Fruit fly (Drosophila melanogaster): ENCODE data around the gene CG17568.

Gene CG17568

dm6 chr2L:19201841-19202240 is 20.3 kb upstream of the CG17568 start (continued):
- TF ChIP-seq YL-1 (GFP tag; optimal IDR thresholded peaks at IDR 0.05) = no peak
- TF ChIP-seq CG18476 (GFP tag; optimal IDR thresholded peaks at IDR 0.05) = no peak
- TF ChIP-seq Sox102F (GFP tag; optimal IDR thresholded peaks at IDR 0.05) = peak; percentile 4
- TF ChIP-seq CG34422 (GFP tag; IDR thresholded peaks at IDR 0.05) = 0 out of 3 replicates have a peak, but pooled peaks have one; percentile 13
- TF ChIP-seq Pdp1 (GFP tag; optimal IDR thresholded peaks at IDR 0.05) = no peak
- TF ChIP-seq Optix (GFP tag; IDR thresholded peaks at IDR 0.05) = no peak
- no peak for TF ChIP-seq nerfin-2 (GFP tag; IDR thresholded peaks at IDR 0.05; ENCODE audit: partially characterized antibody)
- no peak for TF ChIP-seq HmgZ (tag; optimal IDR thresholded peaks at IDR 0.05)
- TF ChIP-seq Sin3A (optimal IDR thresholded peaks at IDR 0.05) = no peak
- TF ChIP-seq CG12104 (GFP tag; optimal IDR thresholded peaks at IDR 0.05) = no peak
- no peak for TF ChIP-seq dpn (GFP tag; optimal IDR thresholded peaks at IDR 0.05)
- TF ChIP-seq CG31365 (tag; optimal IDR thresholded peaks at IDR 0.05) = no peak
- no peak for TF ChIP-seq CG6689 (GFP tag; IDR thresholded peaks at IDR 0.05)
- no peak for TF ChIP-seq Hr39 (optimal IDR thresholded peaks at IDR 0.05)
- TF ChIP-seq CG3281 (GFP tag; optimal IDR thresholded peaks at IDR 0.05) = no peak
- TF ChIP-seq CG42726 (GFP tag; IDR thresholded peaks at IDR 0.05; ENCODE audit: partially characterized antibody) = no peak
- no peak for TF ChIP-seq Ada2b (GFP tag; IDR thresholded peaks at IDR 0.05)
- TF ChIP-seq CG34376 (GFP tag; optimal IDR thresholded peaks at IDR 0.05) = no peak
- peak; percentile 9 for TF ChIP-seq CG11504 (tag; optimal IDR thresholded peaks at IDR 0.05)
- TF ChIP-seq zen (tag; optimal IDR thresholded peaks at IDR 0.05) = no peak
- peak; percentile 41; the same call in 1 of the 3 replicates for TF ChIP-seq row (GFP tag; IDR thresholded peaks at IDR 0.05)
- no peak for TF ChIP-seq CG13624 (GFP tag; optimal IDR thresholded peaks at IDR 0.05)
- TF ChIP-seq knrl (GFP tag; IDR thresholded peaks at IDR 0.05; ENCODE audit: partially characterized antibody) = no peak
- peak; percentile 30 for TF ChIP-seq lbe (GFP tag; optimal IDR thresholded peaks at IDR 0.05)
- no peak for TF ChIP-seq Fer3 (tag; optimal IDR thresholded peaks at IDR 0.05)
- TF ChIP-seq CG14014 (GFP tag; IDR thresholded peaks at IDR 0.05) = no peak
- TF ChIP-seq Ptx1 (GFP tag; IDR thresholded peaks at IDR 0.05) = peak; percentile 46
- TF ChIP-seq CG31441 (GFP tag; IDR thresholded peaks at IDR 0.05) = no peak
- no peak for TF ChIP-seq tap (tag; optimal IDR thresholded peaks at IDR 0.05)
- TF ChIP-seq B-H2 (GFP tag; optimal IDR thresholded peaks at IDR 0.05) = no peak
- TF ChIP-seq HmgD (GFP tag; optimal IDR thresholded peaks at IDR 0.05) = no peak
- no peak for TF ChIP-seq CG13775 (GFP tag; optimal IDR thresholded peaks at IDR 0.05)

dm6 chr2L:19200211-19200610 is 18.7 kb upstream of the CG17568 start:
- peak; percentile 10 for TF ChIP-seq Atf-2 (GFP tag; optimal IDR thresholded peaks at IDR 0.05)
- peak; percentile 16 for TF ChIP-seq ems (GFP tag; optimal IDR thresholded peaks at IDR 0.05)
- peak; percentile 41 for TF ChIP-seq tin (GFP tag; optimal IDR thresholded peaks at IDR 0.05)
- no peak for TF ChIP-seq CG10543 (GFP tag; optimal IDR thresholded peaks at IDR 0.05)
- TF ChIP-seq CG32767 (GFP tag; IDR thresholded peaks at IDR 0.05) = no peak
- TF ChIP-seq CG6689 (GFP tag; IDR thresholded peaks at IDR 0.05) = peak; percentile 36; the same call in 1 of the 2 replicates
- 0 out of 3 replicates have a peak, but pooled peaks have one; percentile 20 for TF ChIP-seq zfh1 (GFP tag; IDR thresholded peaks at IDR 0.05)
- peak; percentile 28; the same call in 1 of the 2 replicates for TF ChIP-seq stc (GFP tag; IDR thresholded peaks at IDR 0.05)
- peak; percentile 2 for TF ChIP-seq az2 (GFP tag; optimal IDR thresholded peaks at IDR 0.05)
- TF ChIP-seq CG13894 (tag; optimal IDR thresholded peaks at IDR 0.05) = no peak
- peak; percentile 20 for TF ChIP-seq lilli (GFP tag; optimal IDR thresholded peaks at IDR 0.05)
- no peak for TF ChIP-seq Sry-δ (GFP tag; optimal IDR thresholded peaks at IDR 0.05)
- peak; percentile 18 for TF ChIP-seq ind (GFP tag; optimal IDR thresholded peaks at IDR 0.05)
- 0 out of 2 replicates have a peak, but pooled peaks have one; percentile 28 for TF ChIP-seq CG1024 (GFP tag; IDR thresholded peaks at IDR 0.05)
- no peak for TF ChIP-seq pan (optimal IDR thresholded peaks at IDR 0.05)
- TF ChIP-seq pan (GFP tag; optimal IDR thresholded peaks at IDR 0.05 in 1 of 2, IDR thresholded peaks at IDR 0.05 in 1 of 2) = peak in 1 of 2 experiments; percentile 16
- peak; percentile 2 for TF ChIP-seq Oli (tag; optimal IDR thresholded peaks at IDR 0.05)
- peak; percentile 15 for TF ChIP-seq unpg (GFP tag; optimal IDR thresholded peaks at IDR 0.05)
- 0 out of 2 replicates have a peak, but pooled peaks have one; percentile 12 for TF ChIP-seq Rx (GFP tag; IDR thresholded peaks at IDR 0.05)
- TF ChIP-seq CG15514 (GFP tag; optimal IDR thresholded peaks at IDR 0.05) = peak; percentile 3
- peak; percentile 39 for TF ChIP-seq Sox102F (GFP tag; optimal IDR thresholded peaks at IDR 0.05)
- 0 out of 2 replicates have a peak, but pooled peaks have one; percentile 7 for TF ChIP-seq sob (GFP tag; IDR thresholded peaks at IDR 0.05)
